Worm (Caenorhabditis elegans): ENCODE results near the gene F08A7.1.

Gene F08A7.1

DNA sequence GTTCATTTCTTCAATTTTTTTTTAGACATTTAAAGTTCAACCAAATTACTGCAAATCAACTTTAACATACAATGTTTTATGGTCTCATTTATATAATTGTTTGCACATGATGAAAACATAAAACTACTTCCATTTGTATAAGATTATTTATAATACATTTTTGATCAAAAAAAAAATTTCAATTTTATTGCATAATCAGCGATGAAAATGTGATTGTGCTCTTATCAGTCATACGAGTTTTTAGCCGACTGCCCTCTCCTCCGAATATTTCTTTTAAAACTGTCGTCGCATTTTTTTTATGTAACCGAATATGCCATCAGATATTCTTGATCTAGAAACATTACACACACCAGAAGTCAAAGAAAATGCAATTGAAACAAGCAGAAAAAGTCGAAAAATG lies at the start of gene F08A7.1:
TSS of gene F08A7.1 (plus strand) at position 191 of the 400 bp plus-strand sequence.
- TF ChIP-seq rnt-1 (tag; optimal IDR thresholded peaks at IDR 0.05) (no peak), unc-42 (tag; optimal IDR thresholded peaks at IDR 0.05) (no peak), T23F11.4 (GFP tag; optimal IDR thresholded peaks at IDR 0.05) (no peak), ref-2 (tag; optimal IDR thresholded peaks at IDR 0.05) (no peak), che-1 (tag; optimal IDR thresholded peaks at IDR 0.05) (no peak), hlh-6 (tag; optimal IDR thresholded peaks at IDR 0.05) (no peak)

DNA sequence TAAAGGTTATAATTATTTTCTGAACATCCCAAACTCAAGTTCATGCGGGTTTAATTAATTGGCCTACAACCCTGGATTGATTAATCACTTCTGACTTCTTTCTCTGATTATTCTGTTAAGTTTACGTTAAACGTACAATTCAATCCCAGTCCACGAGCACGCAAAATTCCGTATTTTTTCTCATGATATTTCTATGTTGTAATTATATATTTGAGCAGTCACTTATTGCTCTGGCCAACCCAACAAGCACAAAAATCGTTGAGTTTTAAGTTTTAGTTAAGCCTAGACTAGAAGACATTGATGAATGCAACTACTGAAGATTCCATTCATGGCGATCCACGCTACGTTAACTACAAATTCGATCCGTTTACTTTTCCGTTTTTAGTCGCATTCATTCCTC lies 44.5 kb upstream of the F08A7.1 start, which contains the start of gene sru-15:
TSS of gene sru-15 (plus strand) at position 301 of the 400 bp plus-strand sequence.
- TF ChIP-seq pat-9 (tag; optimal IDR thresholded peaks at IDR 0.05) (no peak), unc-86 (tag; optimal IDR thresholded peaks at IDR 0.05) (no peak), rnt-1 (tag; optimal IDR thresholded peaks at IDR 0.05) (no peak), ceh-22 (tag; optimal IDR thresholded peaks at IDR 0.05) (no peak)

DNA sequence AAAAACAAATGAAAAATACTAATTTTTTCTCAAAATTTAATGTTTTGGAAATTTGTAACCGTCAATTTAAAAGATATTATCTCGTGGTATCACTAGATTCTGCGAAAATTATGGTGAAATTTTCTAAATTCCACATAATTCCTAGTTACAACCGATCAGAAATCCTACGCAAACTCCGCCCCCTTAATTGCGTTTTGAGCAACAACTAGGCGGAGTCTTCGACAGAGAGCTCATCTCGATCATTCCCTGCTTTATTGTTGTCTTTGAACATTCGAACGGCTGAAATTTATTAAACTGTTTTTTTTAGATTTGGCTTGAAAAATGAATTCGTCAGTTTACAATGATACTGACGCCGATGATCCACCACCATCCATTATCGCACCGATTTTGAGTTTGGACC lies 41.0 kb upstream of the F08A7.1 start, which contains the start of gene T02D1.4:
TSS of gene T02D1.4 (plus strand) at position 301 of the 400 bp plus-strand sequence.
- TF ChIP-seq pat-9 (tag; optimal IDR thresholded peaks at IDR 0.05) (no peak), hlh-8 (tag; optimal IDR thresholded peaks at IDR 0.05) (no peak), unc-42 (tag; optimal IDR thresholded peaks at IDR 0.05) (no peak), fax-1 (tag; optimal IDR thresholded peaks at IDR 0.05) (no peak), zip-5 (tag; optimal IDR thresholded peaks at IDR 0.05) (no peak), T23F11.4 (GFP tag; optimal IDR thresholded peaks at IDR 0.05) (no peak), unc-55 (GFP tag; optimal IDR thresholded peaks at IDR 0.05) (no peak)

- TF ChIP-seq ceh-48 (tag; optimal IDR thresholded peaks at IDR 0.05) (no peak), tbx-7 (tag; optimal IDR thresholded peaks at IDR 0.05) (no peak), F13H6.1 (tag; optimal IDR thresholded peaks at IDR 0.05) (no peak), K09A11.1 (tag; optimal IDR thresholded peaks at IDR 0.05; ENCODE audit: insufficient read depth) (no peak), mec-3 (tag; optimal IDR thresholded peaks at IDR 0.05; ENCODE audit: borderline replicate concordance) (no peak), fkh-10 (GFP tag; optimal IDR thresholded peaks at IDR 0.05) (no peak), fax-1 (tag; optimal IDR thresholded peaks at IDR 0.05) (no peak), rnt-1 (tag; optimal IDR thresholded peaks at IDR 0.05) (no peak), K02D7.2 (tag; optimal IDR thresholded peaks at IDR 0.05) (no peak), pha-4 (tag; optimal IDR thresholded peaks at IDR 0.05) (no peak), ceh-18 (tag; optimal IDR thresholded peaks at IDR 0.05) (no peak), ceh-31 (tag; optimal IDR thresholded peaks at IDR 0.05) (no peak), ceh-45 (GFP tag; IDR thresholded peaks at IDR 0.05) (no peak), nhr-232 (tag; optimal IDR thresholded peaks at IDR 0.05) (no peak), npax-4 (tag; optimal IDR thresholded peaks at IDR 0.05) (no peak), hlh-8 (tag; optimal IDR thresholded peaks at IDR 0.05) (no peak), nhr-11 (tag; optimal IDR thresholded peaks at IDR 0.05) (no peak), ceh-2 (tag; optimal IDR thresholded peaks at IDR 0.05) (no peak)
These were observed 34.9 kb upstream of the F08A7.1 start, which contains the start of gene pmp-4 for ce11 chrIV:17405530-17405929. pmp-4 (minus strand) TSS chrIV:17405630.

DNA sequence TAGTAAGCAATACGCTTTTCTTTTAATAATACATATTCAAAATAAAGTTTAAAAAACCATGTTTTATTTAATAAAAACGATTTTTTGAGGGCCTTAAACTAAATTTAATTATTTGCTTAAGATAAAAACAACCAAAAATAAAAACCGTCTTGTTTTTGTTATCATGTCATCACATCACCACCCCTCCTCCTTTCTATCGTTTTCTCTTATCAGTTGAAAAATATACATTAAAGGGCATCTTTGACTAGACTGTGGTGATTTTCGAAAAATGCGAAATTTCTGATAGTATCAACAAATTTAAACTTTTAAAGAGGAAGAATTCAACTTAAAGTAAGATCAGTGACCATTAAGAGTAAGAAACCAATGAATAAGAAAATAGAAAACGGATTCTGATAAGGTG lies 34.3 kb upstream of the F08A7.1 start:
- no peak for TF ChIP-seq madf-2 (tag; optimal IDR thresholded peaks at IDR 0.05)
- peak; percentile 82 for TF ChIP-seq elt-2 (tag; optimal IDR thresholded peaks at IDR 0.05)

ce11 chrIV:17407025-17407424 lies 33.4 kb upstream of the F08A7.1 start, which contains the start of gene T02D1.7:
T02D1.7 (minus strand) TSS chrIV:17407125.
- TF ChIP-seq dve-1 (tag; optimal IDR thresholded peaks at IDR 0.05) (no peak), che-1 (tag; optimal IDR thresholded peaks at IDR 0.05) (no peak), ceh-2 (tag; optimal IDR thresholded peaks at IDR 0.05) (no peak), ztf-16 (tag; optimal IDR thresholded peaks at IDR 0.05) (no peak), ceh-19 (GFP tag; optimal IDR thresholded peaks at IDR 0.05) (no peak), eyg-1 (tag; optimal IDR thresholded peaks at IDR 0.05) (no peak), hlh-13 (GFP tag; optimal IDR thresholded peaks at IDR 0.05) (no peak), mec-3 (tag; optimal IDR thresholded peaks at IDR 0.05; ENCODE audit: borderline replicate concordance) (no peak), dmd-4 (tag; optimal IDR thresholded peaks at IDR 0.05; ENCODE audit: borderline replicate concordance) (no peak), gmeb-2 (tag; optimal IDR thresholded peaks at IDR 0.05) (no peak), npax-4 (tag; optimal IDR thresholded peaks at IDR 0.05) (no peak), pros-1 (tag; optimal IDR thresholded peaks at IDR 0.05) (no peak), pha-4 (tag; optimal IDR thresholded peaks at IDR 0.05) (no peak), ceh-31 (tag; optimal IDR thresholded peaks at IDR 0.05) (no peak), zip-5 (tag; optimal IDR thresholded peaks at IDR 0.05) (no peak), unc-3 (GFP tag; conservative IDR thresholded peaks at IDR 0.05) (no peak), unc-3 (tag; optimal IDR thresholded peaks at IDR 0.05) (no peak), ama-1 (optimal IDR thresholded peaks at IDR 0.05) (no peak), nhr-232 (tag; optimal IDR thresholded peaks at IDR 0.05) (no peak)

Measured in whole organism, late embryonic.